Worm (Caenorhabditis elegans) whole organism, L4 larva: ENCODE data around the gene scb-1.

Source experiments
- F10B5.3 ChIP-seq: sonication (generic microtip); optimal IDR thresholded peaks from 2 replicates; lab custom pipeline; 2016; ENCODE audit warnings: mild to moderate bottlenecking, missing genetic modification characterization, missing compliant biosample characterization
- F44E2.7 ChIP-seq: fragments of 200-800 bp; sonication (Bioruptor generic); IDR thresholded peaks from 2 replicates; pipeline ENCODE4 v2.1.2; 2022; ENCODE audit warnings: missing genetic modification characterization, missing compliant biosample characterization
- T20F7.1 ChIP-seq: fragments of 200-800 bp; sonication (Bioruptor generic); optimal IDR thresholded peaks from 2 replicates; lab custom pipeline; 2018; ENCODE audit warnings: mild to moderate bottlenecking, missing genetic modification characterization, missing compliant biosample characterization
- T26A8.4 ChIP-seq: fragments of 200-800 bp; sonication (Bioruptor generic); IDR thresholded peaks from 2 replicates; pipeline ENCODE4 v1.3.6; 2022; ENCODE audit warnings: missing genetic modification characterization, missing compliant biosample characterization
- Y105C5A.15 ChIP-seq: fragments of 200-800 bp; sonication (Bioruptor generic); IDR thresholded peaks from 2 replicates; pipeline ENCODE4 v1.3.6; 2022; ENCODE audit warnings: missing genetic modification characterization, missing compliant biosample characterization
- Y48G9A.11 ChIP-seq: fragments of 200-800 bp; sonication (Bioruptor generic); IDR thresholded peaks from 2 replicates; pipeline ENCODE4 v1.3.6; 2022; ENCODE audit warnings: missing genetic modification reagents, missing genetic modification characterization, missing compliant biosample characterization
- Y5F2A.4 ChIP-seq: fragments of 200-800 bp; sonication (Bioruptor generic); optimal IDR thresholded peaks from 2 replicates; lab custom pipeline; 2018; ENCODE audit warnings: mild to moderate bottlenecking, missing genetic modification characterization, missing compliant biosample characterization
- ZK337.2 ChIP-seq: fragments of 200-800 bp; sonication (Bioruptor generic); IDR thresholded peaks from 2 replicates; pipeline ENCODE4 v1.3.6; 2022; ENCODE audit warnings: missing genetic modification reagents, missing genetic modification characterization, missing compliant biosample characterization
- ZK546.5 ChIP-seq, 2 experiments: sonication (generic microtip); optimal IDR thresholded peaks; 2 replicates each; lab custom pipeline; 2017; ENCODE audit warnings: missing biosample characterization in 2 of 2, missing genetic modification characterization in 2 of 2
- aly-2 ChIP-seq: sonication (generic microtip); optimal IDR thresholded peaks from 2 replicates; lab custom pipeline; 2018; ENCODE audit warnings: missing biosample characterization, missing genetic modification characterization
- attf-4 ChIP-seq: sonication (generic microtip); optimal IDR thresholded peaks from 3 replicates; lab custom pipeline; 2017; ENCODE audit warnings: missing biosample characterization, missing genetic modification characterization
- ceh-32 ChIP-seq: sonication (generic microtip); optimal IDR thresholded peaks from 2 replicates; lab custom pipeline; 2016; ENCODE audit warnings: mild to moderate bottlenecking, missing genetic modification characterization, missing compliant biosample characterization; ENCODE audit not compliant: poor library complexity
- ctbp-1 ChIP-seq: fragments of 200-800 bp; sonication (Bioruptor generic); IDR thresholded peaks from 2 replicates; pipeline ENCODE4 v1.3.6; 2022; ENCODE audit warnings: missing genetic modification reagents, missing genetic modification characterization, missing compliant biosample characterization
- daf-12 ChIP-seq: fragments of 150-350 bp; optimal IDR thresholded peaks from 2 replicates; lab custom pipeline; 2014; ENCODE audit warnings: missing biosample characterization, missing genetic modification reagents, missing genetic modification characterization
- daf-16 ChIP-seq, 3 experiments: sonication (generic microtip); optimal IDR thresholded peaks; 2 replicates each; lab custom pipeline; 2016 to 2017; ENCODE audit warnings: missing genetic modification characterization in 3 of 3, missing genetic modification reagents in 3 of 3, mild to moderate bottlenecking in 2 of 3, missing compliant biosample characterization in 2 of 3, missing biosample characterization in 1 of 3, moderate library complexity in 1 of 3
- dmd-6 ChIP-seq: fragments of 200-800 bp; sonication (Bioruptor generic); IDR thresholded peaks from 2 replicates; pipeline ENCODE4 v1.3.6; 2022; ENCODE audit warnings: missing genetic modification reagents, missing genetic modification characterization, missing compliant biosample characterization
- dpl-1 ChIP-seq: fragments of 150-350 bp; optimal IDR thresholded peaks from 2 replicates; lab custom pipeline; 2014; ENCODE audit warnings: missing biosample characterization, missing genetic modification reagents, missing genetic modification characterization
- duxl-1 ChIP-seq: sonication (generic microtip); optimal IDR thresholded peaks from 2 replicates; lab custom pipeline; 2016; ENCODE audit warnings: mild to moderate bottlenecking, missing genetic modification characterization, moderate library complexity, missing compliant biosample characterization; ENCODE audit not compliant: poor library complexity
- egl-43 ChIP-seq: fragments of 200-800 bp; sonication (Bioruptor generic); IDR thresholded peaks from 2 replicates; pipeline ENCODE4 v1.3.6; 2022; ENCODE audit warnings: missing genetic modification reagents, missing genetic modification characterization, missing compliant biosample characterization
- fkh-10 ChIP-seq: fragments of 150-350 bp; optimal IDR thresholded peaks from 2 replicates; lab custom pipeline; 2014; ENCODE audit warnings: missing biosample characterization, missing genetic modification reagents, missing genetic modification characterization
- gei-8 ChIP-seq: fragments of 200-800 bp; sonication (Bioruptor generic); optimal IDR thresholded peaks from 2 replicates; lab custom pipeline; 2018; ENCODE audit warnings: mild to moderate bottlenecking, missing genetic modification characterization, missing compliant biosample characterization
- hlh-11 ChIP-seq: fragments of 200-800 bp; sonication (Bioruptor generic); optimal IDR thresholded peaks from 2 replicates; lab custom pipeline; 2018; ENCODE audit warnings: mild to moderate bottlenecking, missing genetic modification characterization, missing compliant biosample characterization
- hlh-30 ChIP-seq: sonication (generic microtip); optimal IDR thresholded peaks from 2 replicates; lab custom pipeline; 2017; ENCODE audit warnings: antibody characterized with exemption, mild to moderate bottlenecking, missing genetic modification characterization, missing compliant biosample characterization; ENCODE audit not compliant: insufficient read depth
- hmg-1.1 ChIP-seq: fragments of 200-800 bp; sonication (Bioruptor generic); IDR thresholded peaks from 2 replicates; pipeline ENCODE4 v1.3.6; 2022; ENCODE audit warnings: missing genetic modification reagents, missing genetic modification characterization, missing compliant biosample characterization
- lin-15B ChIP-seq: fragments of 150-350 bp; sonication (generic microtip); optimal IDR thresholded peaks from 3 replicates; lab custom pipeline; 2014; ENCODE audit warnings: missing biosample characterization, missing genetic modification characterization
- lin-38 ChIP-seq: fragments of 200-800 bp; sonication (Bioruptor generic); IDR thresholded peaks from 2 replicates; pipeline ENCODE4 v1.3.6; 2022; ENCODE audit warnings: missing genetic modification reagents, missing genetic modification characterization, missing compliant biosample characterization
- madf-5 ChIP-seq, 2 experiments: fragments of 200-800 bp; sonication (Bioruptor generic); IDR thresholded peaks; 2 replicates each; pipeline ENCODE4 v1.3.6; 2022; ENCODE audit warnings: missing compliant biosample characterization in 2 of 2, missing genetic modification characterization in 2 of 2
- madf-9 ChIP-seq: fragments of 200-800 bp; sonication (Bioruptor generic); conservative IDR thresholded peaks from 2 replicates; pipeline ENCODE4 v1.3.6; 2022; ENCODE audit warnings: missing genetic modification reagents, missing genetic modification characterization, missing compliant biosample characterization
- mdt-29 ChIP-seq: fragments of 200-800 bp; sonication (Bioruptor generic); IDR thresholded peaks from 2 replicates; pipeline ENCODE4 v1.3.6; 2022; ENCODE audit warnings: missing genetic modification reagents, missing genetic modification characterization, missing compliant biosample characterization
- mes-2 ChIP-seq: sonication (generic microtip); optimal IDR thresholded peaks from 2 replicates; lab custom pipeline; 2016; ENCODE audit warnings: missing genotype, mild to moderate bottlenecking, missing genetic modification characterization, missing compliant biosample characterization; ENCODE audit not compliant: poor library complexity, severe bottlenecking
- mxl-2 ChIP-seq: fragments of 200-800 bp; sonication (Bioruptor generic); conservative IDR thresholded peaks from 2 replicates; pipeline ENCODE4 v1.3.6; 2022; ENCODE audit warnings: missing genetic modification reagents, missing genetic modification characterization, missing compliant biosample characterization
- nhr-102 ChIP-seq: sonication (generic microtip); optimal IDR thresholded peaks from 2 replicates; lab custom pipeline; 2016; ENCODE audit warnings: mild to moderate bottlenecking, missing genetic modification characterization, moderate library complexity, missing compliant biosample characterization
- nhr-111 ChIP-seq: fragments of 200-800 bp; sonication (Bioruptor generic); optimal IDR thresholded peaks from 2 replicates; lab custom pipeline; 2018; ENCODE audit warnings: mild to moderate bottlenecking, missing genetic modification characterization, missing compliant biosample characterization
- nhr-41 ChIP-seq: fragments of 200-800 bp; sonication (Bioruptor generic); IDR thresholded peaks from 2 replicates; pipeline ENCODE4 v1.3.6; 2022; ENCODE audit warnings: missing genetic modification reagents, missing genetic modification characterization, missing compliant biosample characterization
- nhr-42 ChIP-seq: fragments of 200-800 bp; sonication (Bioruptor generic); IDR thresholded peaks from 2 replicates; pipeline ENCODE4 v1.3.6; 2022; ENCODE audit warnings: missing genetic modification characterization, missing compliant biosample characterization
- nhr-48 ChIP-seq: sonication (generic microtip); optimal IDR thresholded peaks from 2 replicates; lab custom pipeline; 2016; ENCODE audit warnings: mild to moderate bottlenecking, missing genetic modification characterization, missing compliant biosample characterization
- nhr-76 ChIP-seq: fragments of 150-350 bp; optimal IDR thresholded peaks from 2 replicates; lab custom pipeline; 2014; ENCODE audit warnings: missing biosample characterization, missing genetic modification characterization
- pha-4 ChIP-seq, 2 experiments: fragments of 150-350 bp in 1 of 2; fragments of 200-800 bp in 1 of 2; sonication (Bioruptor generic) in 1 of 2; IDR thresholded peaks in 1 of 2; optimal IDR thresholded peaks in 1 of 2; 2 replicates each; pipeline versions ENCODE4 v1.3.6 to Lab custom; 2014 to 2022; ENCODE audit warnings: missing genetic modification characterization in 2 of 2, missing genetic modification reagents in 2 of 2, missing biosample characterization in 1 of 2, missing compliant biosample characterization in 1 of 2
- php-3 ChIP-seq: fragments of 200-800 bp; sonication (Bioruptor generic); IDR thresholded peaks from 2 replicates; pipeline ENCODE4 v1.3.6; 2022; ENCODE audit warnings: missing genetic modification reagents, missing genetic modification characterization, missing compliant biosample characterization
- rbr-2 ChIP-seq: sonication (generic microtip); optimal IDR thresholded peaks from 2 replicates; lab custom pipeline; 2016; ENCODE audit warnings: missing genotype, missing genetic modification characterization, missing compliant biosample characterization
- saeg-2 ChIP-seq: fragments of 200-800 bp; sonication (Bioruptor generic); IDR thresholded peaks from 2 replicates; pipeline ENCODE4 v1.3.6; 2022; ENCODE audit warnings: missing genetic modification reagents, missing genetic modification characterization, missing compliant biosample characterization
- skn-1 ChIP-seq: fragments of 150-350 bp; optimal IDR thresholded peaks from 2 replicates; lab custom pipeline; 2014; ENCODE audit warnings: missing biosample characterization, missing genetic modification characterization
- spr-1 ChIP-seq: sonication (generic microtip); optimal IDR thresholded peaks from 2 replicates; lab custom pipeline; 2016; ENCODE audit warnings: mild to moderate bottlenecking, missing genetic modification characterization, missing compliant biosample characterization
- spr-3 ChIP-seq: fragments of 200-800 bp; sonication (Bioruptor generic); optimal IDR thresholded peaks from 2 replicates; lab custom pipeline; 2018; ENCODE audit warnings: mild to moderate bottlenecking, missing genetic modification characterization, missing compliant biosample characterization
- tag-97 ChIP-seq: fragments of 200-800 bp; sonication (Bioruptor generic); IDR thresholded peaks from 2 replicates; pipeline ENCODE4 v1.3.6; 2022; ENCODE audit warnings: missing genetic modification characterization, missing compliant biosample characterization
- tra-1 ChIP-seq: fragments of 200-800 bp; sonication (Bioruptor generic); IDR thresholded peaks from 2 replicates; pipeline ENCODE4 v1.3.6; 2022; ENCODE audit warnings: missing genetic modification reagents, missing genetic modification characterization, missing compliant biosample characterization
- unc-130 ChIP-seq: sonication (generic microtip); optimal IDR thresholded peaks from 2 replicates; lab custom pipeline; 2016; ENCODE audit warnings: missing genetic modification reagents, missing genetic modification characterization, missing compliant biosample characterization
- unc-39 ChIP-seq: sonication (generic microtip); optimal IDR thresholded peaks from 2 replicates; lab custom pipeline; 2017; ENCODE audit warnings: missing biosample characterization, missing genetic modification characterization
- zfp-3 ChIP-seq: fragments of 200-800 bp; sonication (Bioruptor generic); conservative IDR thresholded peaks from 2 replicates; pipeline ENCODE4 v1.3.6; 2022; ENCODE audit warnings: missing genetic modification reagents, missing genetic modification characterization, missing compliant biosample characterization

The scb-1 gene

ce11 chrV:11076403-11076802, 43.1 kb downstream of the scb-1 start (continued):
- TF ChIP-seq hlh-11: peak; percentile 15
- TF ChIP-seq madf-5 (GFP tag; IDR thresholded peaks at IDR 0.05; lab: Robert Waterston, UW): peak in 1 of 2 experiments; percentile 83; a peak in 2 of 4 replicates
- peak; percentile 80; the same call in 1 of the 2 replicates for TF ChIP-seq Y48G9A.11 (GFP tag; lab: Robert Waterston, UW)
- no peak for TF ChIP-seq Y5F2A.4 (GFP tag; lab: Kevin White, UChicago)
- no peak for TF ChIP-seq php-3 (GFP tag; lab: Robert Waterston, UW)
- peak; percentile 25 for TF ChIP-seq aly-2
- TF ChIP-seq T20F7.1: no peak
- TF ChIP-seq ZK337.2 (GFP tag; lab: Robert Waterston, UW): no peak
- TF ChIP-seq saeg-2: peak; percentile 67; the same call in 1 of the 2 replicates
- TF ChIP-seq mxl-2: peak; percentile 50; the same call in 1 of the 2 replicates
- TF ChIP-seq unc-130 (GFP tag; lab: Kevin White, UChicago): peak; percentile 39
- TF ChIP-seq pha-4 (GFP tag; IDR thresholded peaks at IDR 0.05; lab: Robert Waterston, UW): peak; percentile 49; the same call in 1 of the 2 replicates
- no peak for TF ChIP-seq pha-4 (tag; optimal IDR thresholded peaks at IDR 0.05; lab: Kevin White, UChicago)
- no peak for TF ChIP-seq ceh-32 (tag; lab: Kevin White, UChicago)
- TF ChIP-seq dmd-6 (GFP tag; lab: Robert Waterston, UW): peak; percentile 22; the same call in 1 of the 2 replicates
- peak; percentile 75 for TF ChIP-seq ctbp-1 (GFP tag; lab: Robert Waterston, UW)
- TF ChIP-seq mdt-29 (GFP tag; lab: Robert Waterston, UW): peak; percentile 74
- peak; percentile 77; the same call in 1 of the 2 replicates for TF ChIP-seq egl-43 (GFP tag; lab: Robert Waterston, UW)
- TF ChIP-seq hlh-30: peak; percentile 22
- TF ChIP-seq nhr-111 (GFP tag; lab: Kevin White, UChicago): no peak
- no peak for TF ChIP-seq nhr-42 (GFP tag; lab: Robert Waterston, UW)
- TF ChIP-seq F44E2.7 (GFP tag; lab: Robert Waterston, UW): 0 out of 2 replicates have a peak, but pooled peaks have one; percentile 30
- TF ChIP-seq madf-9: no peak; the same call in 1 of the 2 replicates
- no peak for TF ChIP-seq unc-39
- no peak for TF ChIP-seq duxl-1 (tag; lab: Kevin White, UChicago)
- TF ChIP-seq skn-1 (tag; lab: Kevin White, UChicago): no peak
- TF ChIP-seq ZK546.5 (tag; optimal IDR thresholded peaks at IDR 0.05; lab: Kevin White, UChicago): no peak
- no peak for TF ChIP-seq spr-1
- TF ChIP-seq tra-1 (GFP tag; lab: Robert Waterston, UW): peak; percentile 46; the same call in 1 of the 2 replicates
- TF ChIP-seq gei-8 (GFP tag; lab: Kevin White, UChicago): no peak

ce11 chrV:11076028-11076402, 43.5 kb downstream of the scb-1 start:
- TF ChIP-seq daf-16 (GFP tag; optimal IDR thresholded peaks at IDR 0.05; lab: Kevin White, UChicago) (no peak), daf-16 (tag; optimal IDR thresholded peaks at IDR 0.05; lab: Kevin White, UChicago) (no peak), nhr-48 (no peak), nhr-102 (tag; lab: Kevin White, UChicago) (no peak), unc-130 (GFP tag; lab: Kevin White, UChicago) (no peak), daf-12 (no peak), dpl-1 (GFP tag; lab: Kevin White, UChicago) (no peak), nhr-41 (GFP tag; lab: Robert Waterston, UW) (no peak), F44E2.7 (GFP tag; lab: Robert Waterston, UW) (no peak), hmg-1.1 (GFP tag; lab: Robert Waterston, UW) (no peak), tag-97 (GFP tag; lab: Robert Waterston, UW) (0 out of 2 replicates have a peak, but pooled peaks have one; percentile 39), spr-3 (no peak), madf-5 (GFP tag; IDR thresholded peaks at IDR 0.05; lab: Robert Waterston, UW) (no peak), F10B5.3 (tag; lab: Kevin White, UChicago) (peak; percentile 16), mes-2 (no peak), T26A8.4 (GFP tag; lab: Robert Waterston, UW) (0 out of 2 replicates have a peak, but pooled peaks have one; percentile 48), Y105C5A.15 (no peak), zfp-3 (GFP tag; lab: Robert Waterston, UW) (no peak), lin-38 (GFP tag; lab: Robert Waterston, UW) (no peak), rbr-2 (tag; lab: Kevin White, UChicago) (no peak), lin-15B (tag; lab: Kevin White, UChicago) (no peak), attf-4 (tag; lab: Kevin White, UChicago) (no peak), fkh-10 (GFP tag; lab: Kevin White, UChicago) (no peak), nhr-76 (tag; lab: Kevin White, UChicago) (no peak)
